Fruit fly (Drosophila melanogaster) whole organism, embryonic: Measurements from ENCODE around the gene rho-4.

Experiments
- Atf-2 ChIP-seq: fragments of 200-800 bp; sonication (Bioruptor generic); optimal IDR thresholded peaks from 2 replicates; lab custom pipeline; 2016; ENCODE audit warnings: missing biosample characterization, missing genetic modification characterization
- CG11695 ChIP-seq: fragments of 200-800 bp; sonication (Bioruptor generic); IDR thresholded peaks from 3 replicates; pipeline ENCODE4 v1.3.6; 2022; ENCODE audit warnings: missing biosample characterization, missing genetic modification characterization
- CG11696 ChIP-seq: fragments of 200-800 bp; sonication (Bioruptor generic); IDR thresholded peaks from 2 replicates; pipeline ENCODE4 v1.3.6; 2022; ENCODE audit warnings: missing biosample characterization, missing genetic modification characterization
- CG12942 ChIP-seq: fragments of 200-800 bp; sonication (Bioruptor generic); optimal IDR thresholded peaks from 3 replicates; lab custom pipeline; 2016; ENCODE audit warnings: missing biosample characterization, missing genetic modification characterization
- CG13296 ChIP-seq: fragments of 200-800 bp; sonication (Bioruptor generic); optimal IDR thresholded peaks from 3 replicates; lab custom pipeline; 2018; ENCODE audit warnings: missing biosample characterization, mild to moderate bottlenecking, missing genetic modification characterization
- CG13424 ChIP-seq: fragments of 200-800 bp; sonication (Bioruptor generic); optimal IDR thresholded peaks from 2 replicates; lab custom pipeline; 2019; ENCODE audit warnings: missing biosample characterization, mild to moderate bottlenecking, missing genetic modification characterization, moderate library complexity
- CG16779 ChIP-seq: fragments of 200-800 bp; sonication (Bioruptor generic); IDR thresholded peaks from 2 replicates; pipeline ENCODE4 v1.3.6; 2022; ENCODE audit warnings: missing biosample characterization, missing genetic modification characterization
- CG31365 ChIP-seq: fragments of 200-800 bp; sonication (Bioruptor generic); optimal IDR thresholded peaks from 2 replicates; lab custom pipeline; 2018; ENCODE audit warnings: missing biosample characterization, mild to moderate bottlenecking, missing genetic modification characterization
- CG43689 ChIP-seq: fragments of 200-800 bp; sonication (Bioruptor generic); IDR thresholded peaks from 2 replicates; pipeline ENCODE4 v1.3.6; 2022; ENCODE audit warnings: missing biosample characterization, missing genetic modification characterization
- CG6791 ChIP-seq: fragments of 200-800 bp; sonication (Bioruptor generic); IDR thresholded peaks from 3 replicates; pipeline ENCODE4 v1.3.6; 2022; ENCODE audit warnings: missing biosample characterization, missing genetic modification characterization; ENCODE audit not compliant: partially characterized antibody
- CG7372 ChIP-seq: fragments of 200-800 bp; sonication (Bioruptor generic); IDR thresholded peaks from 2 replicates; pipeline ENCODE4 v1.3.6; 2022; ENCODE audit warnings: missing biosample characterization, missing genetic modification characterization
- CG7556 ChIP-seq: fragments of 200-800 bp; sonication (Bioruptor generic); optimal IDR thresholded peaks from 2 replicates; lab custom pipeline; 2017; ENCODE audit warnings: missing biosample characterization, mild to moderate bottlenecking, missing genetic modification characterization
- CG7963 ChIP-seq: fragments of 200-800 bp; sonication (Bioruptor generic); IDR thresholded peaks from 3 replicates; pipeline ENCODE4 v1.3.6; 2022; ENCODE audit warnings: missing biosample characterization, missing genetic modification characterization; ENCODE audit not compliant: partially characterized antibody
- CG8478 ChIP-seq: fragments of >200 bp; optimal IDR thresholded peaks from 2 replicates; lab custom pipeline; 2018
- CG9727 ChIP-seq: fragments of 200-800 bp; sonication (Bioruptor generic); optimal IDR thresholded peaks from 3 replicates; lab custom pipeline; 2017; ENCODE audit warnings: missing biosample characterization, mild to moderate bottlenecking, missing genetic modification characterization
- CHES-1-like ChIP-seq: fragments of 200-800 bp; sonication (Bioruptor generic); optimal IDR thresholded peaks from 2 replicates; lab custom pipeline; 2016; ENCODE audit warnings: missing biosample characterization, missing genetic modification characterization
- D ChIP-seq, 2 experiments: fragments of 200-800 bp in 1 of 2; fragments of >200 bp in 1 of 2; sonication (Bioruptor generic) in 1 of 2; optimal IDR thresholded peaks; 2 replicates in 1 of 2; 3 replicates in 1 of 2; lab custom pipeline; 2017; ENCODE audit warnings: mild to moderate bottlenecking in 1 of 2, missing biosample characterization in 1 of 2, missing genetic modification characterization in 1 of 2, missing genetic modification reagents in 1 of 2
- E2f2 ChIP-seq: fragments of 200-800 bp; sonication (Bioruptor generic); IDR thresholded peaks from 2 replicates; pipeline ENCODE4 v1.3.6; 2022; ENCODE audit warnings: missing biosample characterization, missing genetic modification characterization
- HLH54F ChIP-seq: fragments of 200-800 bp; sonication (Bioruptor generic); optimal IDR thresholded peaks from 3 replicates; lab custom pipeline; 2016; ENCODE audit warnings: missing biosample characterization, missing genetic modification characterization
- HmgD ChIP-seq: fragments of 200-800 bp; sonication (Bioruptor generic); optimal IDR thresholded peaks from 3 replicates; lab custom pipeline; 2016; ENCODE audit warnings: missing biosample characterization, missing genetic modification characterization
- Lpt ChIP-seq: fragments of >200 bp; optimal IDR thresholded peaks from 2 replicates; lab custom pipeline; 2018; ENCODE audit warnings: missing biosample characterization, missing genetic modification characterization
- Oaz ChIP-seq: fragments of 200-800 bp; sonication (Bioruptor generic); IDR thresholded peaks from 2 replicates; pipeline ENCODE4 v1.3.6; 2022; ENCODE audit warnings: missing biosample characterization, missing genetic modification characterization
- Opbp ChIP-seq: fragments of 200-800 bp; sonication (Bioruptor generic); IDR thresholded peaks from 3 replicates; pipeline ENCODE4 v1.3.6; 2022; ENCODE audit warnings: missing biosample characterization, missing genetic modification characterization; ENCODE audit not compliant: partially characterized antibody
- Pdp1 ChIP-seq, 2 experiments: fragments of 200-800 bp; sonication (Bioruptor generic); optimal IDR thresholded peaks; 3 replicates each; lab custom pipeline; 2016; ENCODE audit warnings: missing biosample characterization in 2 of 2, missing genetic modification characterization in 2 of 2, mild to moderate bottlenecking in 1 of 2, moderate library complexity in 1 of 2
- ac ChIP-seq: fragments of 200-800 bp; sonication (Bioruptor generic); optimal IDR thresholded peaks from 3 replicates; lab custom pipeline; 2017; ENCODE audit warnings: missing biosample characterization, mild to moderate bottlenecking, missing genetic modification characterization
- amos ChIP-seq: fragments of 200-800 bp; sonication (Bioruptor generic); IDR thresholded peaks from 2 replicates; pipeline ENCODE4 v1.3.6; 2022; ENCODE audit warnings: missing biosample characterization, missing genetic modification characterization; ENCODE audit not compliant: partially characterized antibody
- cato ChIP-seq: fragments of 200-800 bp; sonication (Bioruptor generic); optimal IDR thresholded peaks from 2 replicates; lab custom pipeline; 2016; ENCODE audit warnings: missing biosample characterization, missing genetic modification characterization, borderline replicate concordance
- ci ChIP-seq: fragments of 200-800 bp; sonication (Bioruptor generic); IDR thresholded peaks from 3 replicates; pipeline ENCODE4 v1.3.6; 2022; ENCODE audit warnings: missing biosample characterization, missing genetic modification characterization
- crp ChIP-seq, 2 experiments: fragments of 200-800 bp; sonication (Bioruptor generic); optimal IDR thresholded peaks; 2 replicates in 1 of 2; 3 replicates in 1 of 2; lab custom pipeline; 2017; ENCODE audit warnings: missing biosample characterization in 2 of 2, missing genetic modification characterization in 2 of 2, mild to moderate bottlenecking in 1 of 2, moderate library complexity in 1 of 2
- cwo ChIP-seq: fragments of 200-800 bp; sonication (Bioruptor generic); optimal IDR thresholded peaks from 3 replicates; lab custom pipeline; 2017; ENCODE audit warnings: missing biosample characterization, missing genetic modification characterization, mild to moderate bottlenecking, moderate library complexity, missing genetic modification reagents
- da ChIP-seq: fragments of 200-800 bp; sonication (Bioruptor generic); optimal IDR thresholded peaks from 2 replicates; lab custom pipeline; 2016; ENCODE audit warnings: missing biosample characterization, missing genetic modification characterization
- dati ChIP-seq: fragments of 200-800 bp; sonication (Bioruptor generic); IDR thresholded peaks from 2 replicates; pipeline ENCODE4 v1.3.6; 2022; ENCODE audit warnings: missing biosample characterization, missing genetic modification characterization
- dysf ChIP-seq: fragments of 200-800 bp; sonication (Bioruptor generic); IDR thresholded peaks from 3 replicates; pipeline ENCODE4 v1.3.6; 2022; ENCODE audit warnings: missing biosample characterization, missing genetic modification characterization
- eyg ChIP-seq: fragments of 200-800 bp; sonication (Bioruptor generic); optimal IDR thresholded peaks from 3 replicates; lab custom pipeline; 2016; ENCODE audit warnings: missing biosample characterization, missing genetic modification characterization
- fu2 ChIP-seq: fragments of 200-800 bp; sonication (Bioruptor generic); optimal IDR thresholded peaks from 2 replicates; lab custom pipeline; 2016; ENCODE audit warnings: missing biosample characterization, missing genetic modification characterization
- grau ChIP-seq: fragments of 200-800 bp; optimal IDR thresholded peaks from 3 replicates; lab custom pipeline; 2019; ENCODE audit warnings: missing biosample characterization, mild to moderate bottlenecking, missing genetic modification characterization, moderate library complexity
- h ChIP-seq: fragments of >200 bp; optimal IDR thresholded peaks from 2 replicates; lab custom pipeline; 2017
- lab ChIP-seq: fragments of 200-800 bp; sonication (Bioruptor generic); optimal IDR thresholded peaks from 3 replicates; lab custom pipeline; 2017; ENCODE audit warnings: missing biosample characterization, missing genetic modification characterization, mild to moderate bottlenecking, moderate library complexity, missing genetic modification reagents
- lov ChIP-seq, 2 experiments: fragments of 200-800 bp in 1 of 2; fragments of >200 bp in 1 of 2; sonication (Bioruptor generic) in 1 of 2; IDR thresholded peaks in 1 of 2; optimal IDR thresholded peaks in 1 of 2; 2 replicates in 1 of 2; 3 replicates in 1 of 2; pipeline versions ENCODE4 v1.3.6 to Lab custom; 2017 to 2022; ENCODE audit warnings: missing biosample characterization in 1 of 2, missing genetic modification characterization in 1 of 2
- nerfin-2 ChIP-seq: fragments of 200-800 bp; sonication (Bioruptor generic); IDR thresholded peaks from 2 replicates; pipeline ENCODE4 v1.3.6; 2022; ENCODE audit warnings: missing biosample characterization, missing genetic modification characterization; ENCODE audit not compliant: partially characterized antibody
- onecut ChIP-seq: fragments of 200-800 bp; sonication (Bioruptor generic); IDR thresholded peaks from 2 replicates; pipeline ENCODE4 v1.3.6; 2022; ENCODE audit warnings: missing biosample characterization, missing genetic modification characterization
- org-1 ChIP-seq: fragments of 200-800 bp; sonication (Bioruptor generic); optimal IDR thresholded peaks from 2 replicates; lab custom pipeline; 2017; ENCODE audit warnings: missing biosample characterization, missing genetic modification characterization
- pho ChIP-seq: fragments of 200-800 bp; sonication (Bioruptor generic); optimal IDR thresholded peaks from 2 replicates; lab custom pipeline; 2016; ENCODE audit warnings: missing biosample characterization, missing genetic modification characterization
- run ChIP-seq: fragments of 200-800 bp; sonication (Bioruptor generic); optimal IDR thresholded peaks from 3 replicates; lab custom pipeline; 2018; ENCODE audit warnings: missing biosample characterization, mild to moderate bottlenecking, missing genetic modification characterization
- sens-2 ChIP-seq: fragments of 200-800 bp; sonication (Bioruptor generic); IDR thresholded peaks from 2 replicates; pipeline ENCODE4 v1.3.6; 2022; ENCODE audit warnings: missing biosample characterization, missing genetic modification characterization
- seq ChIP-seq: fragments of 200-800 bp; sonication (Bioruptor generic); IDR thresholded peaks from 2 replicates; pipeline ENCODE4 v1.3.6; 2022; ENCODE audit warnings: missing biosample characterization, missing genetic modification characterization
- stc ChIP-seq: fragments of 200-800 bp; sonication (Bioruptor generic); IDR thresholded peaks from 2 replicates; pipeline ENCODE4 v1.3.6; 2022; ENCODE audit warnings: missing biosample characterization, missing genetic modification characterization
- wek ChIP-seq: fragments of 200-800 bp; sonication (Bioruptor generic); optimal IDR thresholded peaks from 3 replicates; lab custom pipeline; 2018; ENCODE audit warnings: missing biosample characterization, mild to moderate bottlenecking, missing genetic modification characterization, moderate library complexity

The rho-4 gene

DNA sequence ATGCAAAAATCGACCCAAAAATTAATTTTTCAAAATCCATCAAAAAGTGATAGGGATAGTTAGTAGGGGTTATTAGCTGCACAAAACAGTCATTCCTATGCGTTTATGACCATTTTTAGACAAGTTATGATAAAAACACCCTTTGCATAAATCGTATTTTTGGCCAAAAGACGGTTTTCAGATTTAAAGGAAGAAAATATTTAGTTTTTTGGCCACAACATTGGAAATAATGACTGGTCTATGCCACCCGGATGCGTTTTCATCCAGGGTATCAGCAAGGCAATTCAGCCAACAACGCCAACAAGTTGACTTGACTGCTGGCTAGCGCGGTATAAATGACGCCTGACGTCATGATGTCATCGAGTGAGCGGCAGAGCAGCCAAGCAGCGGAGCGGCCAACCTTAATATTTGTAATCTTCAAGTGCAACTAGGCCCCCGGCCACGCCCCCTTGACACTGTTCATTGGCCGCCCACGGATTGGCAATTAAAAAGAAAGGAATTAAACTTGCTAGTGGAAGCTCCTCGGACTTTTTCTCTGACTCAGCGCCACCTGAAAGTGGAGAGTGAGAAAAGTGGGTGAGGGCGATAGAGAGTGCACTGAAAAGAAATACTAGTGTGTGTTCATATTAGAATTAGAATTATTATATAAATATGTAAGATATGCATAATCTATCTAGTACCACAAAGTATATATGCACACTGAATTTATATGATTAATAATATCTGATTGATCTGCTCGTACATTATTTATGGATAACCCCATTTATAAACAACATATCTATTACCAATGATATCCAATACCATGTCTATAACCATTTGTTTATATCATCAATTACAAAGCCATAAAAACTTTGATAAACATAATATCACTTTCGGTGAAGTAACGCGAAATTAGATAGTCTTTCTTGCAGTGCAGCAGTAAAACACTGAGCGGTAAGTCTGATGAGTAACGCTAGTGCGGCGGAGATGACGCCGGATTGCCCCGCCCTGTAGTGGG is 39.6 kb upstream of the rho-4 start (continued):
- TF ChIP-seq CHES-1-like (peak; percentile 20), CG13424 (peak; percentile 91), E2f2 (GFP tag; lab: Robert Waterston, UW) (peak; percentile 44; the same call in 1 of the 2 replicates), pho (GFP tag; lab: Kevin White, UChicago) (peak; percentile 26), ci (GFP tag; lab: Robert Waterston, UW) (no peak), CG43689 (GFP tag; lab: Robert Waterston, UW) (no peak), org-1 (GFP tag; lab: Kevin White, UChicago) (peak; percentile 84), Oaz (GFP tag; lab: Robert Waterston, UW) (peak; percentile 42; the same call in 1 of the 2 replicates), CG16779 (GFP tag; lab: Robert Waterston, UW) (no peak), ac (no peak), CG9727 (peak; percentile 87), D (optimal IDR thresholded peaks at IDR 0.05; lab: Kevin White, UChicago) (no peak), D (GFP tag; optimal IDR thresholded peaks at IDR 0.05; lab: Kevin White, UChicago) (peak; percentile 76), amos (GFP tag; lab: Robert Waterston, UW) (no peak), HmgD (no peak), wek (GFP tag; lab: Kevin White, UChicago) (peak; percentile 23), onecut (GFP tag; lab: Robert Waterston, UW) (peak; percentile 32), lab (GFP tag; lab: Kevin White, UChicago) (peak; percentile 91), Atf-2 (GFP tag; lab: Kevin White, UChicago) (no peak), dati (GFP tag; lab: Robert Waterston, UW) (no peak), CG11695 (GFP tag; lab: Robert Waterston, UW) (peak; percentile 89), lov (optimal IDR thresholded peaks at IDR 0.05; lab: Kevin White, UChicago) (no peak), lov (GFP tag; IDR thresholded peaks at IDR 0.05; lab: Robert Waterston, UW) (no peak), cwo (GFP tag; lab: Kevin White, UChicago) (peak; percentile 86), HLH54F (GFP tag; lab: Kevin White, UChicago) (peak; percentile 44), cato (GFP tag; lab: Kevin White, UChicago) (peak; percentile 52), run (peak; percentile 81), crp (GFP tag; optimal IDR thresholded peaks at IDR 0.05; lab: Kevin White, UChicago) (peak in 1 of 2 experiments; percentile 34), stc (GFP tag; lab: Robert Waterston, UW) (peak; percentile 46; the same call in 1 of the 2 replicates), CG7556 (GFP tag; lab: Kevin White, UChicago) (peak; percentile 94), Lpt (GFP tag; lab: Kevin White, UChicago) (no peak), CG7963 (GFP tag; lab: Robert Waterston, UW) (no peak), dysf (GFP tag; lab: Robert Waterston, UW) (peak; percentile 85), CG13296 (peak; percentile 89), h (lab: Kevin White, UChicago) (no peak), nerfin-2 (GFP tag; lab: Robert Waterston, UW) (no peak), fu2 (peak; percentile 15), seq (GFP tag; lab: Robert Waterston, UW) (no peak), sens-2 (no peak), CG31365 (tag; lab: Kevin White, UChicago) (peak; percentile 33), Pdp1 (GFP tag; optimal IDR thresholded peaks at IDR 0.05; lab: Kevin White, UChicago) (peak; percentile 47 to 48), da (no peak), CG11696 (peak; percentile 76), CG7372 (GFP tag; lab: Robert Waterston, UW) (peak; percentile 42), grau (tag; lab: Kevin White, UChicago) (peak; percentile 92), CG12942 (peak; percentile 56), Opbp (GFP tag; lab: Robert Waterston, UW) (no peak), CG8478 (lab: Kevin White, UChicago) (no peak), eyg (GFP tag; lab: Kevin White, UChicago) (no peak), CG6791 (no peak)
